Worm (Caenorhabditis elegans) whole organism, L1 larva: ENCODE measurements around the gene acl-2.

Experiments
- ama-1 ChIP-seq: fragments of 150-350 bp; optimal IDR thresholded peaks from 2 replicates; lab custom pipeline; 2014
- elt-2 ChIP-seq: sonication (generic microtip); optimal IDR thresholded peaks from 2 replicates; lab custom pipeline; 2016; ENCODE audit warnings: missing genetic modification characterization, mild to moderate bottlenecking, inconsistent platforms, missing compliant biosample characterization, missing genetic modification reagents
- fkh-8 ChIP-seq: sonication (generic microtip); optimal IDR thresholded peaks from 2 replicates; lab custom pipeline; 2016; ENCODE audit warnings: mild to moderate bottlenecking, missing genetic modification characterization, missing compliant biosample characterization
- lin-39 ChIP-seq: fragments of 150-350 bp; optimal IDR thresholded peaks from 2 replicates; lab custom pipeline; 2014; ENCODE audit warnings: missing biosample characterization, missing genetic modification reagents, missing genetic modification characterization
- lir-3 ChIP-seq: sonication (generic microtip); optimal IDR thresholded peaks from 2 replicates; lab custom pipeline; 2016; ENCODE audit warnings: mild to moderate bottlenecking, missing genetic modification characterization, moderate library complexity, missing compliant biosample characterization; ENCODE audit not compliant: poor library complexity
- nhr-28 ChIP-seq: fragments of 150-350 bp; optimal IDR thresholded peaks from 2 replicates; lab custom pipeline; 2014; ENCODE audit warnings: missing biosample characterization, missing genetic modification characterization
- pax-3 ChIP-seq: fragments of 200-800 bp; sonication (Bioruptor generic); optimal IDR thresholded peaks from 2 replicates; lab custom pipeline; 2018; ENCODE audit warnings: mild to moderate bottlenecking, missing genetic modification characterization, moderate library complexity, missing compliant biosample characterization
- snpc-4 ChIP-seq: fragments of 150-350 bp; optimal IDR thresholded peaks from 2 replicates; lab custom pipeline; 2014; ENCODE audit warnings: missing biosample characterization, missing genetic modification characterization
- unc-130 ChIP-seq: fragments of 150-350 bp; optimal IDR thresholded peaks from 2 replicates; lab custom pipeline; 2017; ENCODE audit warnings: missing biosample characterization, missing genetic modification characterization, inconsistent platforms
- ztf-11 ChIP-seq, 2 experiments: sonication (generic microtip); optimal IDR thresholded peaks; 2 replicates each; lab custom pipeline; 2016 to 2017; ENCODE audit warnings: missing genetic modification characterization in 2 of 2, missing biosample characterization in 1 of 2, missing compliant biosample characterization in 1 of 2
- ztf-4 ChIP-seq: fragments of 150-350 bp; optimal IDR thresholded peaks from 2 replicates; lab custom pipeline; 2014; ENCODE audit warnings: missing biosample characterization, missing genetic modification characterization

DNA sequence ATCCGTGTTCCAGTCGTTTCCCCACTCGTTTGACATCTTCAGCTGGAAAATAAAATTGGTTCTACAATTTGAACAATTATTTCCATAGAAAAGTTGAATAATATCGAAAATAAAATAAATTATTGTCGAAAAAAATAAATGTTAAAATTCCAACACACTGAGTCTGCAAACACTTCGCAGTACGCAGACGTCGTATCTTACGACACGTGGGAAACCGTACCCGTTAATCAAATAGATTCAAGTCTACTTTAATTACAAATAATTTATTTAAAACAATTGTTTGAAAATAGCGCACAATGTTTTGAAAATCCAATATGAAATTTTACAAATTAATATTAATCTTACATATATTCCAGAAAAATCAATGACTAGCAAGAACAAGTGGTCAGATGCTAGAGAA is 24.0 kb upstream of the acl-2 start, which contains the start of gene yif-1:
- no peak for TF ChIP-seq nhr-28 (tag; lab: Kevin White, UChicago)
- no peak for TF ChIP-seq snpc-4 (tag; lab: Kevin White, UChicago)
- no peak for TF ChIP-seq ztf-11 (tag; optimal IDR thresholded peaks at IDR 0.05; lab: Kevin White, UChicago)
- TF ChIP-seq unc-130 (tag; lab: Kevin White, UChicago): no peak
- TF ChIP-seq pax-3 (tag; lab: Kevin White, UChicago): no peak
- no peak for TF ChIP-seq ama-1 (lab: Kevin White, UChicago)
- no peak for TF ChIP-seq fkh-8 (tag; lab: Kevin White, UChicago)
- TF ChIP-seq lin-39 (tag; lab: Kevin White, UChicago): no peak
- no peak for TF ChIP-seq lir-3 (tag; lab: Kevin White, UChicago)
- no peak for TF ChIP-seq elt-2 (tag; lab: Kevin White, UChicago)
- no peak for TF ChIP-seq ztf-4
